Worm (Caenorhabditis elegans) whole organism, mixed stage, embryonic: ENCODE measurements around the gene daf-18.

Source experiments
- ceh-43 ChIP-seq: fragments of 200-800 bp; sonication (Bioruptor generic); optimal IDR thresholded peaks from 2 replicates; lab custom pipeline; 2018; ENCODE audit warnings: mild to moderate bottlenecking, missing genetic modification characterization, moderate library complexity, missing compliant biosample characterization
- ceh-83 ChIP-seq: fragments of 200-800 bp; sonication (Bioruptor generic); optimal IDR thresholded peaks from 2 replicates; lab custom pipeline; 2018; ENCODE audit warnings: mild to moderate bottlenecking, missing genetic modification characterization, missing compliant biosample characterization
- cnd-1 ChIP-seq: fragments of 200-800 bp; sonication (Bioruptor generic); optimal IDR thresholded peaks from 2 replicates; lab custom pipeline; 2018; ENCODE audit warnings: mild to moderate bottlenecking, missing genetic modification characterization, missing compliant biosample characterization
- elt-1 ChIP-seq: sonication (generic microtip); optimal IDR thresholded peaks from 2 replicates; lab custom pipeline; 2017; ENCODE audit warnings: missing genetic modification characterization, mild to moderate bottlenecking, missing compliant biosample characterization, antibody characterized with exemption, moderate library complexity, borderline replicate concordance; ENCODE audit not compliant: insufficient read depth
- elt-3 ChIP-seq: fragments of 150-350 bp; optimal IDR thresholded peaks from 2 replicates; lab custom pipeline; 2014; ENCODE audit warnings: missing biosample characterization, missing genetic modification characterization
- lin-13 ChIP-seq: fragments of 150-350 bp; optimal IDR thresholded peaks from 2 replicates; lab custom pipeline; 2014; ENCODE audit warnings: missing biosample characterization, missing genetic modification characterization
- lsy-2 ChIP-seq: fragments of 150-350 bp; optimal IDR thresholded peaks from 2 replicates; lab custom pipeline; 2014; ENCODE audit warnings: missing biosample characterization, missing genetic modification characterization
- nhr-12 ChIP-seq: fragments of 150-350 bp; optimal IDR thresholded peaks from 2 replicates; lab custom pipeline; 2014; ENCODE audit warnings: missing biosample characterization, missing genetic modification characterization
- nhr-28 ChIP-seq: fragments of 150-350 bp; optimal IDR thresholded peaks from 2 replicates; lab custom pipeline; 2014; ENCODE audit warnings: missing biosample characterization, missing genetic modification characterization
- nhr-76 ChIP-seq: sonication (generic microtip); optimal IDR thresholded peaks from 2 replicates; lab custom pipeline; 2017; ENCODE audit warnings: missing biosample characterization, missing genetic modification characterization
- sem-2 ChIP-seq: fragments of 200-800 bp; sonication (Bioruptor generic); optimal IDR thresholded peaks from 2 replicates; lab custom pipeline; 2018; ENCODE audit warnings: mild to moderate bottlenecking, missing genetic modification characterization, missing compliant biosample characterization
- snpc-4 ChIP-seq: fragments of 150-350 bp; optimal IDR thresholded peaks from 2 replicates; lab custom pipeline; 2014; ENCODE audit warnings: missing biosample characterization, missing genetic modification characterization
- unc-62 ChIP-seq: fragments of 150-350 bp; optimal IDR thresholded peaks from 2 replicates; lab custom pipeline; 2014; ENCODE audit warnings: missing biosample characterization, missing genetic modification reagents, missing genetic modification characterization
- ztf-11 ChIP-seq: fragments of 150-350 bp; optimal IDR thresholded peaks from 2 replicates; lab custom pipeline; 2014; ENCODE audit warnings: missing biosample characterization, missing genetic modification characterization

- TF ChIP-seq nhr-28 (tag; lab: Kevin White, UChicago), result no peak
- no peak for TF ChIP-seq unc-62
- TF ChIP-seq nhr-76 (tag; lab: Kevin White, UChicago), result no peak
- no peak for TF ChIP-seq ceh-83 (GFP tag; lab: Kevin White, UChicago)
- TF ChIP-seq ceh-43, result no peak
- TF ChIP-seq ztf-11 (tag; lab: Kevin White, UChicago), result no peak
- TF ChIP-seq lsy-2 (tag; lab: Kevin White, UChicago), result no peak
- TF ChIP-seq snpc-4 (tag; lab: Kevin White, UChicago), result no peak
- TF ChIP-seq nhr-12 (tag; lab: Kevin White, UChicago), result no peak
- TF ChIP-seq lin-13 (tag; lab: Kevin White, UChicago), result no peak
- TF ChIP-seq sem-2 (GFP tag; lab: Kevin White, UChicago), result no peak
- TF ChIP-seq elt-3, result no peak
- TF ChIP-seq cnd-1 (tag; lab: Kevin White, UChicago), result no peak
- TF ChIP-seq elt-1 (tag; lab: Kevin White, UChicago), result no peak
Observed at ce11 chrIV:438384-438783, 13.4 kb upstream of the daf-18 start.
